Worm (Caenorhabditis elegans): Measurements from ENCODE around the gene cutl-1.
A peak's percentile ranks its signal among the peaks of the same experiment; 100 is the strongest.

cutl-1 gene

DNA sequence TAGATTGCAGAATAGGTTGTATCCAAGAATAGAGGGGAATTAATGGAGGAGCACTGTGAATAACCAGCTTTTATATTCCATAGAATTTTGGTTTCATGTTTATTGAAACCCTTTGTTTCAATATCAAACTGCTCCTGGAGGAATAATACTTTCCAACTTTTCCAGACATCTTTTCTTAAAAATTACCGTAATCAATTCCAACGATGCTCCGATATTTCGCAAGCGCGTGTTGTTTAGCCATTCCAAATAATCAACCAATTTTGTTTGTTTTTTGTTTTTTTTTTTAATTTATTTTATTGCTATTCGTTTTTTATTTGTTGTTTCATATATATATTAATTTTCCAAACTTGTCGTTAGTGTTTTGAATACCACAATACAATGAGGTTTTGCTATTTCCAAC lies at the start of gene cutl-1:
cutl-1 (minus strand) TSS at position 83 of the 400 bp plus-strand sequence.
- TF ChIP-seq attf-3 (GFP tag; conservative IDR thresholded peaks at IDR 0.05) (peak; percentile 89), lsl-1 (GFP tag; optimal IDR thresholded peaks at IDR 0.05) (peak; percentile 49), madf-8 (GFP tag; conservative IDR thresholded peaks at IDR 0.05) (peak; percentile 60), madf-6 (GFP tag; IDR thresholded peaks at IDR 0.05) (peak; percentile 73), egl-18 (GFP tag; IDR thresholded peaks at IDR 0.05) (no peak), C06A6.2 (GFP tag; conservative IDR thresholded peaks at IDR 0.05) (no peak)

DNA sequence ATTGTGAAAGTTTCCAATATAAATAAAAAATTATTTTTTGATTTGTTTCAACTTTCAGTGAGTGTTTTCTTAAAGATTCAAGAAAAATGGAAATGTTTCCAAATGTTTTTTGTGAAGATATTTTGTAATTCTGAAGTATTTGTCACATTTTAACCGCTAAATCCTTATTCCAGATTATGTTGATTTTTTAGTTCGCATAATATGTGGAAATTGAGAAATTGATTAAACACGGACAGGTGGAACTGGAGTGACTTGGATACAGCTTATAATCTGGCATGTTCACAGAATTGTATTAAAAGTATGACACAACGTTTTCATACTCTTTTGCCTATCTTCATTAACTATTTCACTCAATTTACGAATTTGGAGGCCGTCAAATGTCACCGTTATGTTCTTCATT lies 49.5 kb upstream of the cutl-1 start, which contains the start of gene lurp-3:
lurp-3 (plus strand) TSS at position 301 of the 400 bp plus-strand sequence.
- TF ChIP-seq ztf-18 (tag; optimal IDR thresholded peaks at IDR 0.05) (no peak), ceh-91 (GFP tag; IDR thresholded peaks at IDR 0.05) (no peak), madf-3 (GFP tag; IDR thresholded peaks at IDR 0.05) (no peak), mes-4 (tag; optimal IDR thresholded peaks at IDR 0.05) (no peak), bed-2 (GFP tag; IDR thresholded peaks at IDR 0.05) (no peak), lir-1 (GFP tag; conservative IDR thresholded peaks at IDR 0.05) (no peak), dox-1 (GFP tag; IDR thresholded peaks at IDR 0.05) (no peak), ZK185.1 (tag; optimal IDR thresholded peaks at IDR 0.05; ENCODE audit: poor library complexity, severe bottlenecking) (no peak), ceh-58 (GFP tag; IDR thresholded peaks at IDR 0.05) (no peak), T26A5.8 (tag; optimal IDR thresholded peaks at IDR 0.05) (no peak), cebp-1 (GFP tag; IDR thresholded peaks at IDR 0.05) (no peak), cebp-1 (tag; optimal IDR thresholded peaks at IDR 0.05) (no peak), repo-1 (tag; optimal IDR thresholded peaks at IDR 0.05) (no peak), F57C9.4 (tag; optimal IDR thresholded peaks at IDR 0.05) (no peak), D2030.7 (GFP tag; IDR thresholded peaks at IDR 0.05) (no peak), tbp1 (GFP tag; optimal IDR thresholded peaks at IDR 0.05) (no peak), ztf-22 (GFP tag; optimal IDR thresholded peaks at IDR 0.05) (no peak), attf-3 (GFP tag; conservative IDR thresholded peaks at IDR 0.05) (no peak), nfya-2 (GFP tag; IDR thresholded peaks at IDR 0.05) (no peak), lin-40 (tag; optimal IDR thresholded peaks at IDR 0.05) (no peak), ztf-26 (tag; optimal IDR thresholded peaks at IDR 0.05) (no peak)

DNA sequence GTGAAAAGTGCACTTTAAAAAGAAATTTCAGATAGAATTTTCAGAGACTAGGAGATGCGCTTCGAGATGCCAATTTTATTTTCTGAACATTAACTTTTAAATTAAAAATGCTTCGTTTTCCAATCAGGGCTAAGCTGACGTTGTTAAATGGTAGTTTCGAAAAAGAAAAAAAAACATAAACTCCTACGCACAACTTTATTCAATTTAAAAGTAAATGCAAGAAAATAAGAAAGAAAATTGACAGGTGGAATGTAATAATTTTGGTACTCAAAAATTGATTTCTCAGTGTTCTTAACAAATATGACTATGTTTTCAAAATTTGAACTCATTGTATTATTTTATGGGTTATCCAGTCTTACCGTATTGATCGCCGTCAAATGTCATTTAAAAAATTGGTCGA lies 47.4 kb upstream of the cutl-1 start, which contains the start of gene lurp-2:
lurp-2 (plus strand) TSS at position 301 of the 400 bp plus-strand sequence.
- TF ChIP-seq ceh-79 (tag; optimal IDR thresholded peaks at IDR 0.05) (no peak), ztf-3 (GFP tag; optimal IDR thresholded peaks at IDR 0.05) (no peak), aptf-3 (GFP tag; IDR thresholded peaks at IDR 0.05) (no peak), ceh-40 (GFP tag; IDR thresholded peaks at IDR 0.05) (no peak), him-1 (tag; optimal IDR thresholded peaks at IDR 0.05) (no peak), K12H6.12 (tag; optimal IDR thresholded peaks at IDR 0.05) (no peak)

- TF ChIP-seq gei-17 (GFP tag; optimal IDR thresholded peaks at IDR 0.05), result no peak
- TF ChIP-seq nfyb-1 (GFP tag; IDR thresholded peaks at IDR 0.05), result no peak
- no peak for TF ChIP-seq dpl-1 (GFP tag; optimal IDR thresholded peaks at IDR 0.05)
- no peak for TF ChIP-seq ceh-91 (GFP tag; IDR thresholded peaks at IDR 0.05)
- TF ChIP-seq F57C9.4 (tag; optimal IDR thresholded peaks at IDR 0.05), result no peak
- TF ChIP-seq lin-35 (GFP tag; optimal IDR thresholded peaks at IDR 0.05), result no peak
Measured at ce11 chrV:13445229-13445949, 39.5 kb upstream of the cutl-1 start, which contains the start of gene Y2H9A.4. Y2H9A.4 (plus strand) TSS chrV:13445899.
